Worm (Caenorhabditis elegans): ENCODE data around the gene K10D11.5.

K10D11.5 gene

ce11 chrIV:12948470-12948869 lies 43.2 kb downstream of the K10D11.5 start, which contains the start of gene F55G11.10:
Gene F55G11.10 (plus strand): TSS chrIV:12948770.
- TF ChIP-seq Y48G9A.11 (GFP tag; IDR thresholded peaks at IDR 0.05) (no peak), daf-12 (tag; optimal IDR thresholded peaks at IDR 0.05) (no peak), sdz-12 (GFP tag; optimal IDR thresholded peaks at IDR 0.05) (no peak), saeg-2 (GFP tag; IDR thresholded peaks at IDR 0.05) (no peak)

DNA sequence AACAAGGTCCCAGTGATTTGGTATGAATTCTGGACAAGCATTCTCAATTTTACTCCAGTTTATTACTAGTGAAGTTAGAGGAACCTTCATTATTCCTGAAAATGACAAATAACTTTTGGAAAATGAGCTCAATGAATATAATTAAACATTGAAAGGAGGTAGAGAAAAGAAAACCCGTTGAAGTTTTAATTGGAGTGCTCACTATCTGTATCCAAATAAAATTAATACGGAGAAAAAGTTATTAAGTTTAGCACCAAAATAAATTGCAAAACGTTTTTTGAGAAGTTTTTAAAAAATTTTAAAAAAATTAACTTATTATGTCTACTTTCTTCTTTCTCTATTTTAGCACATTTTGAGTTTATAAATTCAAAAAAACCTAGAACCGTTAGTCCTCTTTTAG lies 45.2 kb downstream of the K10D11.5 start, which contains the start of gene F55G11.1:
Gene F55G11.1 (minus strand): TSS at position 101 of the 400 bp plus-strand sequence.
- TF ChIP-seq jun-1 (tag; optimal IDR thresholded peaks at IDR 0.05): no peak
- no peak for TF ChIP-seq Y105C5A.15 (GFP tag; IDR thresholded peaks at IDR 0.05)
- no peak for TF ChIP-seq unc-130 (GFP tag; optimal IDR thresholded peaks at IDR 0.05)
- no peak for TF ChIP-seq dmd-8 (GFP tag; IDR thresholded peaks at IDR 0.05)
- TF ChIP-seq dmd-9 (GFP tag; IDR thresholded peaks at IDR 0.05): no peak
- no peak for TF ChIP-seq lin-1 (GFP tag; IDR thresholded peaks at IDR 0.05)
- no peak for TF ChIP-seq attf-4 (tag; optimal IDR thresholded peaks at IDR 0.05)
- TF ChIP-seq ceh-62 (tag; optimal IDR thresholded peaks at IDR 0.05): no peak
- no peak for TF ChIP-seq aly-2 (tag; optimal IDR thresholded peaks at IDR 0.05)
- no peak for TF ChIP-seq mxl-3 (GFP tag; optimal IDR thresholded peaks at IDR 0.05)
- no peak for TF ChIP-seq gei-8 (GFP tag; optimal IDR thresholded peaks at IDR 0.05)
- no peak for TF ChIP-seq ZK337.2 (GFP tag; IDR thresholded peaks at IDR 0.05)
- TF ChIP-seq arid-1 (GFP tag; conservative IDR thresholded peaks at IDR 0.05): no peak
- TF ChIP-seq lsy-2 (tag; optimal IDR thresholded peaks at IDR 0.05): no peak

DNA sequence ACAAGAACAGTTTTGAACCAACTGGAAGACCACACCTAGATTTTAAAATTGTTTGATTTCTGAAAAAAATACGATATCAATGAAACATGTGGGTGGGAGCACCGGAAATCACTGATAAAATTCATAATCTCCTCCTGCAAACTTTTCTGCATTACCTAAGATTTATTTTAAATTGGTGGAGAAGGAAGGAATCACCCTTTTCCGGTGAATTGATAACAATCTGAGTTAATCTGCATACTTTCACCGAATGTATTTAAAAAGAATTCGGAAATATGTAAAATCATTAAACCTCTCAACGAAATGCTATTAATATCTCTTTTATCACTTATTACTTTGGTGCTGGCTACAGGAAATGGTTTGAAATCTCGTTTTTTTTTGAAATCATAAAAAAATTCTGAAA lies 49.0 kb downstream of the K10D11.5 start, which contains the start of gene dct-19:
Gene dct-19 (plus strand): TSS at position 301 of the 400 bp plus-strand sequence.
- TF ChIP-seq ceh-32 (tag; optimal IDR thresholded peaks at IDR 0.05; ENCODE audit: poor library complexity) (no peak), ZK337.2 (GFP tag; IDR thresholded peaks at IDR 0.05) (no peak), ceh-62 (tag; optimal IDR thresholded peaks at IDR 0.05) (no peak), F44E2.7 (GFP tag; IDR thresholded peaks at IDR 0.05) (no peak), gei-8 (GFP tag; optimal IDR thresholded peaks at IDR 0.05) (no peak), nhr-25 (tag; optimal IDR thresholded peaks at IDR 0.05; ENCODE audit: borderline replicate concordance, insufficient read depth) (no peak), fos-1 (tag; optimal IDR thresholded peaks at IDR 0.05) (no peak), dpl-1 (GFP tag; optimal IDR thresholded peaks at IDR 0.05) (no peak), ceh-28 (tag; optimal IDR thresholded peaks at IDR 0.05) (no peak), T26A8.4 (GFP tag; IDR thresholded peaks at IDR 0.05) (no peak)

ce11 chrIV:12941254-12941653 lies 50.4 kb downstream of the K10D11.5 start, which contains the start of gene dod-24:
Gene dod-24 (minus strand): TSS chrIV:12941354.
- no peak for TF ChIP-seq lin-38 (GFP tag; IDR thresholded peaks at IDR 0.05)
- TF ChIP-seq ceh-62 (tag; optimal IDR thresholded peaks at IDR 0.05): no peak
- no peak for TF ChIP-seq mdt-29 (GFP tag; IDR thresholded peaks at IDR 0.05)
- TF ChIP-seq F49E8.2 (tag; optimal IDR thresholded peaks at IDR 0.05; ENCODE audit: borderline replicate concordance): no peak
- TF ChIP-seq hmg-1.1 (GFP tag; IDR thresholded peaks at IDR 0.05): no peak
- TF ChIP-seq ZK337.2 (GFP tag; IDR thresholded peaks at IDR 0.05): no peak
- TF ChIP-seq Y75B8A.6 (GFP tag; IDR thresholded peaks at IDR 0.05): no peak
- no peak for TF ChIP-seq lin-39 (tag; optimal IDR thresholded peaks at IDR 0.05)
- TF ChIP-seq nhr-25 (tag; optimal IDR thresholded peaks at IDR 0.05; ENCODE audit: borderline replicate concordance, insufficient read depth): no peak
- TF ChIP-seq T26A8.4 (GFP tag; IDR thresholded peaks at IDR 0.05): no peak
- TF ChIP-seq lin-13 (GFP tag; optimal IDR thresholded peaks at IDR 0.05): no peak
- TF ChIP-seq pqm-1 (tag; optimal IDR thresholded peaks at IDR 0.05): no peak
- TF ChIP-seq aly-2 (tag; optimal IDR thresholded peaks at IDR 0.05): no peak
- TF ChIP-seq rbr-2 (tag; optimal IDR thresholded peaks at IDR 0.05): no peak
- TF ChIP-seq fkh-10 (GFP tag; optimal IDR thresholded peaks at IDR 0.05): no peak
- TF ChIP-seq R02D3.7 (tag; optimal IDR thresholded peaks at IDR 0.05): no peak
- no peak for TF ChIP-seq zag-1 (tag; optimal IDR thresholded peaks at IDR 0.05)
- no peak for TF ChIP-seq dpl-1 (GFP tag; optimal IDR thresholded peaks at IDR 0.05)
- TF ChIP-seq ceh-82 (tag; optimal IDR thresholded peaks at IDR 0.05): no peak

All from whole organism, L4 larva.